Worm (Caenorhabditis elegans) whole organism, L4/young adult: ENCODE measurements around the gene hpo-29.

Experiments
- W03F9.2 ChIP-seq: fragments of 150-350 bp; optimal IDR thresholded peaks from 2 replicates; lab custom pipeline; 2014; ENCODE audit warnings: missing biosample characterization, missing genetic modification characterization
- dao-5 ChIP-seq: sonication (generic microtip); optimal IDR thresholded peaks from 2 replicates; lab custom pipeline; 2016; ENCODE audit warnings: missing genotype, missing genetic modification characterization, moderate library complexity, missing compliant biosample characterization

- TF ChIP-seq dao-5 (tag; lab: Kevin White, UChicago) (no peak), W03F9.2 (tag; lab: Kevin White, UChicago) (no peak)
These were observed 13.1 kb upstream of the hpo-29 start for ce11 chrIII:222508-222907.
